Fruit fly (Drosophila melanogaster) whole organism, embryonic: ENCODE data around the gene COX7AL.

Source experiments
- BtbVII ChIP-seq: fragments of 200-800 bp; sonication (Bioruptor generic); optimal IDR thresholded peaks from 3 replicates; lab custom pipeline; 2017; ENCODE audit warnings: missing biosample characterization, mild to moderate bottlenecking, missing genetic modification characterization
- CG1024 ChIP-seq: fragments of 200-800 bp; sonication (Bioruptor generic); IDR thresholded peaks from 2 replicates; pipeline ENCODE4 v1.3.6; 2022; ENCODE audit warnings: missing biosample characterization, missing genetic modification characterization
- CG10543 ChIP-seq: fragments of 200-800 bp; sonication (Bioruptor generic); optimal IDR thresholded peaks from 3 replicates; lab custom pipeline; 2017; ENCODE audit warnings: missing biosample characterization, mild to moderate bottlenecking, missing genetic modification characterization, moderate library complexity
- CG12155 ChIP-seq: fragments of 200-800 bp; sonication (Bioruptor generic); optimal IDR thresholded peaks from 3 replicates; lab custom pipeline; 2016; ENCODE audit warnings: missing biosample characterization, missing genetic modification characterization
- CG12219 ChIP-seq: fragments of 200-800 bp; sonication (Bioruptor generic); optimal IDR thresholded peaks from 3 replicates; lab custom pipeline; 2018; ENCODE audit warnings: missing biosample characterization, mild to moderate bottlenecking, missing genetic modification characterization
- CG12299 ChIP-seq: fragments of 200-800 bp; sonication (Bioruptor generic); optimal IDR thresholded peaks from 2 replicates; lab custom pipeline; 2018; ENCODE audit warnings: missing biosample characterization, mild to moderate bottlenecking, missing genetic modification characterization
- CG1233 ChIP-seq: fragments of 200-800 bp; sonication (Bioruptor generic); optimal IDR thresholded peaks from 4 replicates; lab custom pipeline; 2018; ENCODE audit warnings: missing biosample characterization, mild to moderate bottlenecking, missing genetic modification characterization
- CG13624 ChIP-seq: fragments of 200-800 bp; sonication (Bioruptor generic); optimal IDR thresholded peaks from 2 replicates; lab custom pipeline; 2016; ENCODE audit warnings: missing biosample characterization, missing genetic modification characterization
- CG15479 ChIP-seq: fragments of 200-800 bp; sonication (Bioruptor generic); optimal IDR thresholded peaks from 3 replicates; lab custom pipeline; 2019; ENCODE audit warnings: missing biosample characterization, mild to moderate bottlenecking, missing genetic modification characterization, moderate library complexity
- CG1602 ChIP-seq: fragments of 200-800 bp; sonication (Bioruptor generic); optimal IDR thresholded peaks from 3 replicates; lab custom pipeline; 2016; ENCODE audit warnings: missing biosample characterization, missing genetic modification characterization
- CG18476 ChIP-seq: fragments of 200-800 bp; sonication (Bioruptor generic); optimal IDR thresholded peaks from 2 replicates; lab custom pipeline; 2016; ENCODE audit warnings: missing biosample characterization, mild to moderate bottlenecking, missing genetic modification characterization
- CG2199 ChIP-seq: fragments of 200-800 bp; sonication (Bioruptor generic); IDR thresholded peaks from 3 replicates; pipeline ENCODE4 v1.3.6; 2022; ENCODE audit warnings: missing biosample characterization, missing genetic modification characterization
- CG2889 ChIP-seq: fragments of 200-800 bp; sonication (Bioruptor generic); IDR thresholded peaks from 3 replicates; pipeline ENCODE4 v1.3.6; 2022; ENCODE audit warnings: missing biosample characterization, missing genetic modification characterization
- CG32532 ChIP-seq: fragments of 200-800 bp; sonication (Bioruptor generic); IDR thresholded peaks from 2 replicates; pipeline ENCODE4 v1.3.6; 2022; ENCODE audit warnings: missing biosample characterization, missing genetic modification characterization
- CG34376 ChIP-seq: fragments of 200-800 bp; sonication (Bioruptor generic); optimal IDR thresholded peaks from 2 replicates; lab custom pipeline; 2018; ENCODE audit warnings: missing biosample characterization, mild to moderate bottlenecking, missing genetic modification characterization
- CG6765 ChIP-seq: fragments of 200-800 bp; sonication (Bioruptor generic); optimal IDR thresholded peaks from 3 replicates; lab custom pipeline; 2017; ENCODE audit warnings: missing biosample characterization, mild to moderate bottlenecking, missing genetic modification characterization
- CG8290 ChIP-seq, 3 experiments: fragments of 200-800 bp; sonication (Bioruptor generic); optimal IDR thresholded peaks; 2 replicates each; lab custom pipeline; 2016 to 2019; ENCODE audit warnings: missing biosample characterization in 3 of 3, missing genetic modification characterization in 3 of 3, mild to moderate bottlenecking in 2 of 3, moderate library complexity in 1 of 3
- CG8478 ChIP-seq: fragments of >200 bp; optimal IDR thresholded peaks from 2 replicates; lab custom pipeline; 2018
- Chrac-16 ChIP-seq: fragments of 200-800 bp; sonication (Bioruptor generic); optimal IDR thresholded peaks from 3 replicates; lab custom pipeline; 2016; ENCODE audit warnings: missing biosample characterization, missing genetic modification characterization
- CrebB ChIP-seq: fragments of 200-800 bp; sonication (Bioruptor generic); optimal IDR thresholded peaks from 3 replicates; lab custom pipeline; 2018; ENCODE audit warnings: missing biosample characterization, mild to moderate bottlenecking, missing genetic modification characterization
- Deaf1 ChIP-seq: fragments of 200-800 bp; optimal IDR thresholded peaks from 3 replicates; lab custom pipeline; 2019; ENCODE audit warnings: missing biosample characterization, mild to moderate bottlenecking, missing genetic modification characterization, moderate library complexity
- E2f2 ChIP-seq: fragments of 200-800 bp; sonication (Bioruptor generic); IDR thresholded peaks from 2 replicates; pipeline ENCODE4 v1.3.6; 2022; ENCODE audit warnings: missing biosample characterization, missing genetic modification characterization
- ERR ChIP-seq: fragments of 200-800 bp; sonication (Bioruptor generic); optimal IDR thresholded peaks from 2 replicates; lab custom pipeline; 2016; ENCODE audit warnings: missing biosample characterization, missing genetic modification characterization
- H2.0 ChIP-seq: fragments of 200-800 bp; sonication (Bioruptor generic); IDR thresholded peaks from 2 replicates; pipeline ENCODE4 v1.3.6; 2022; ENCODE audit warnings: missing biosample characterization, missing genetic modification characterization
- HLH3B ChIP-seq: fragments of 200-800 bp; sonication (Bioruptor generic); IDR thresholded peaks from 2 replicates; pipeline ENCODE4 v1.3.6; 2022; ENCODE audit warnings: missing biosample characterization, missing genetic modification characterization
- HLHmδ ChIP-seq: fragments of 200-800 bp; sonication (Bioruptor generic); optimal IDR thresholded peaks from 2 replicates; lab custom pipeline; 2018; ENCODE audit warnings: missing biosample characterization, mild to moderate bottlenecking, missing genetic modification characterization, moderate library complexity
- Hr78 ChIP-seq, 2 experiments: fragments of 200-800 bp in 1 of 2; fragments of >200 bp in 1 of 2; sonication (Bioruptor generic) in 1 of 2; optimal IDR thresholded peaks; 2 replicates each; lab custom pipeline; 2017 to 2019; ENCODE audit warnings: missing biosample characterization in 2 of 2, missing genetic modification characterization in 2 of 2, mild to moderate bottlenecking in 1 of 2, moderate library complexity in 1 of 2
- NfI ChIP-seq: fragments of 200-800 bp; sonication (Bioruptor generic); optimal IDR thresholded peaks from 3 replicates; lab custom pipeline; 2018; ENCODE audit warnings: missing biosample characterization, mild to moderate bottlenecking, missing genetic modification characterization, moderate library complexity
- Sox100B ChIP-seq: fragments of 200-800 bp; sonication (Bioruptor generic); optimal IDR thresholded peaks from 3 replicates; lab custom pipeline; 2018; ENCODE audit warnings: missing biosample characterization, mild to moderate bottlenecking, missing genetic modification characterization
- aop ChIP-seq: fragments of 200-800 bp; sonication (Bioruptor generic); IDR thresholded peaks from 2 replicates; pipeline ENCODE4 v1.3.6; 2022; ENCODE audit warnings: missing biosample characterization, missing genetic modification characterization
- br ChIP-seq: fragments of >200 bp; optimal IDR thresholded peaks from 2 replicates; lab custom pipeline; 2017
- btn ChIP-seq: fragments of 200-800 bp; sonication (Bioruptor generic); optimal IDR thresholded peaks from 2 replicates; lab custom pipeline; 2016; ENCODE audit warnings: missing biosample characterization, missing genetic modification characterization
- crc ChIP-seq: fragments of 200-800 bp; sonication (Bioruptor generic); optimal IDR thresholded peaks from 2 replicates; lab custom pipeline; 2016; ENCODE audit warnings: missing biosample characterization, missing genetic modification characterization
- dm ChIP-seq: fragments of 200-800 bp; sonication (Bioruptor generic); optimal IDR thresholded peaks from 3 replicates; lab custom pipeline; 2016; ENCODE audit warnings: missing biosample characterization, missing genetic modification characterization
- dmrt99B ChIP-seq: fragments of 200-800 bp; sonication (Bioruptor generic); optimal IDR thresholded peaks from 2 replicates; lab custom pipeline; 2018; ENCODE audit warnings: missing biosample characterization, mild to moderate bottlenecking, missing genetic modification characterization, moderate library complexity
- dpn ChIP-seq, 2 experiments: fragments of 200-800 bp; sonication (Bioruptor generic); optimal IDR thresholded peaks; 3 replicates each; lab custom pipeline; 2016; ENCODE audit warnings: missing biosample characterization in 2 of 2, missing genetic modification characterization in 2 of 2
- dysf ChIP-seq: fragments of 200-800 bp; sonication (Bioruptor generic); IDR thresholded peaks from 3 replicates; pipeline ENCODE4 v1.3.6; 2022; ENCODE audit warnings: missing biosample characterization, missing genetic modification characterization
- ems ChIP-seq: fragments of 200-800 bp; sonication (Bioruptor generic); optimal IDR thresholded peaks from 3 replicates; lab custom pipeline; 2016; ENCODE audit warnings: missing biosample characterization, missing genetic modification characterization
- esg ChIP-seq: fragments of 200-800 bp; sonication (Bioruptor generic); conservative IDR thresholded peaks from 2 replicates; pipeline ENCODE4 v1.3.6; 2022; ENCODE audit warnings: missing biosample characterization, missing genetic modification characterization
- exex ChIP-seq: fragments of 200-800 bp; sonication (Bioruptor generic); optimal IDR thresholded peaks from 4 replicates; lab custom pipeline; 2018; ENCODE audit warnings: missing biosample characterization, mild to moderate bottlenecking, missing genetic modification characterization, moderate library complexity
- fd102C ChIP-seq: fragments of 200-800 bp; sonication (Bioruptor generic); optimal IDR thresholded peaks from 2 replicates; lab custom pipeline; 2018; ENCODE audit warnings: missing biosample characterization, mild to moderate bottlenecking, missing genetic modification characterization, moderate library complexity
- gfzf ChIP-seq: fragments of 200-800 bp; sonication (Bioruptor generic); optimal IDR thresholded peaks from 2 replicates; lab custom pipeline; 2016; ENCODE audit warnings: missing biosample characterization, mild to moderate bottlenecking, missing genetic modification characterization, moderate library complexity
- lbe ChIP-seq: fragments of 200-800 bp; sonication (Bioruptor generic); optimal IDR thresholded peaks from 2 replicates; lab custom pipeline; 2016; ENCODE audit warnings: missing biosample characterization, mild to moderate bottlenecking, missing genetic modification characterization
- lmd ChIP-seq: fragments of 200-800 bp; sonication (Bioruptor generic); IDR thresholded peaks from 2 replicates; pipeline ENCODE4 v1.3.6; 2022; ENCODE audit warnings: missing biosample characterization, missing genetic modification characterization
- mirr ChIP-seq: fragments of 200-800 bp; sonication (Bioruptor generic); optimal IDR thresholded peaks from 3 replicates; lab custom pipeline; 2018; ENCODE audit warnings: missing biosample characterization, mild to moderate bottlenecking, missing genetic modification characterization
- nerfin-2 ChIP-seq: fragments of 200-800 bp; sonication (Bioruptor generic); IDR thresholded peaks from 2 replicates; pipeline ENCODE4 v1.3.6; 2022; ENCODE audit warnings: missing biosample characterization, missing genetic modification characterization; ENCODE audit not compliant: partially characterized antibody
- org-1 ChIP-seq: fragments of 200-800 bp; sonication (Bioruptor generic); optimal IDR thresholded peaks from 2 replicates; lab custom pipeline; 2017; ENCODE audit warnings: missing biosample characterization, missing genetic modification characterization
- slp2 ChIP-seq: fragments of 200-800 bp; sonication (Bioruptor generic); optimal IDR thresholded peaks from 2 replicates; lab custom pipeline; 2016; ENCODE audit warnings: missing biosample characterization, missing genetic modification characterization
- sr ChIP-seq: fragments of 200-800 bp; sonication (Bioruptor generic); IDR thresholded peaks from 3 replicates; pipeline ENCODE4 v1.3.6; 2022; ENCODE audit warnings: missing biosample characterization, missing genetic modification characterization
- stwl ChIP-seq: fragments of 200-800 bp; sonication (Bioruptor generic); optimal IDR thresholded peaks from 3 replicates; lab custom pipeline; 2018; ENCODE audit warnings: missing biosample characterization, mild to moderate bottlenecking, missing genetic modification characterization, moderate library complexity

Gene COX7AL

DNA sequence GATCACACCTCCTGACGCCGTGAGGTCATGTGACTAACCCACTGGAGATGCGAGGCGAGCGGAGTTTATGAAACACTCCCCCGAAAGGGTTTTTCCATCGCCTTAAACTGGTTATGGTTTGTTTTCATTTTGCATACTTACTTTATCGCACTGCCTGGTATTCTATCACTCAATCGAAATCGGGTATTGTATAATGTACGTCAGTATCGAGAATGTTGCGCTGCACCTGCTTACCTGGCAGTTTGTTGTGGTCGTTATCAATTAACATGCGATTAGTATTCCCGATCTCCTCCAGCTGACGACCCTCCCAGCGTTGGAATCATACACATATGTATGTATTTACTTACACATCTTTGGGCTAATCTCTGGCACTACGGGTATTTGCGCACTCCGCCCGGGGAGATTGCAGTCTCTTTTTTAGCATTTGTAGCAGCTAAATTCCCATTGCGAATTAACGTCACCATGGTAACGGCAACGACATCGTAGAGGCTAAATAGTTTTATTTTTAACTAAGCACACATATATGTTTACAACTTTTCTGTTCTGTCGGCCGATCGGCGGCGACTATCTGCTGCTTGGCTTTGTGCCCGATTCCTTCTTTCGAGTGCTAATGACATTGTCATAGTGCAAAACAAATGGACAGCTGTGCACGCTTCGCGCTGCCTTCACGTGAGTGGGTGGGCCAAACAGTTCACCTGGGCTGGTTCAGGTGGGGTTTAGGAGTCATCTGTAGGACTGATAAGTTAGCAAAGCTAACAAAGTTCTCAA lies 9.7 kb downstream of the COX7AL start (continued):
- 0 out of 2 replicates have a peak, but pooled peaks have one; percentile 16 for TF ChIP-seq lmd (GFP tag; lab: Robert Waterston, UW)
- no peak for TF ChIP-seq org-1 (GFP tag; lab: Kevin White, UChicago)
- TF ChIP-seq CG8290 (GFP tag; optimal IDR thresholded peaks at IDR 0.05; lab: Kevin White, UChicago): no peak
- peak in 1 of 2 experiments; percentile 41 for TF ChIP-seq CG8290 (tag; optimal IDR thresholded peaks at IDR 0.05; lab: Kevin White, UChicago)
- TF ChIP-seq Hr78 (GFP tag; optimal IDR thresholded peaks at IDR 0.05; lab: Kevin White, UChicago): no peak
- no peak for TF ChIP-seq aop (GFP tag; lab: Robert Waterston, UW)
- TF ChIP-seq CG1233 (GFP tag; lab: Kevin White, UChicago): peak; percentile 6
- peak; percentile 22 for TF ChIP-seq NfI (GFP tag; lab: Kevin White, UChicago)
- no peak for TF ChIP-seq slp2 (GFP tag; lab: Kevin White, UChicago)
- peak; percentile 1 for TF ChIP-seq mirr
- 0 out of 2 replicates have a peak, but pooled peaks have one; percentile 4 for TF ChIP-seq HLH3B
- TF ChIP-seq CG10543 (GFP tag; lab: Kevin White, UChicago): peak; percentile 43
- TF ChIP-seq CG1024 (GFP tag; lab: Robert Waterston, UW): peak; percentile 27; the same call in 1 of the 2 replicates
- TF ChIP-seq ems (GFP tag; lab: Kevin White, UChicago): no peak
- TF ChIP-seq CG34376 (GFP tag; lab: Kevin White, UChicago): peak; percentile 34
- TF ChIP-seq esg (GFP tag; lab: Robert Waterston, UW): no peak
- no peak for TF ChIP-seq CG12155 (GFP tag; lab: Kevin White, UChicago)
- TF ChIP-seq CG12299: no peak
- no peak for TF ChIP-seq HLHmδ (GFP tag; lab: Kevin White, UChicago)
- no peak; the same call in 1 of the 2 replicates for TF ChIP-seq nerfin-2
- TF ChIP-seq dmrt99B (tag; lab: Kevin White, UChicago): no peak
- peak; percentile 2 for TF ChIP-seq CG6765 (GFP tag; lab: Kevin White, UChicago)
- no peak for TF ChIP-seq dm (GFP tag; lab: Kevin White, UChicago)
- TF ChIP-seq CG1602 (GFP tag; lab: Kevin White, UChicago): no peak
- TF ChIP-seq dysf (GFP tag; lab: Robert Waterston, UW): no peak
- TF ChIP-seq fd102C: no peak
- peak; percentile 7; the same call in 1 of the 2 replicates for TF ChIP-seq CG32532 (GFP tag; lab: Robert Waterston, UW)
- TF ChIP-seq Sox100B (GFP tag; lab: Kevin White, UChicago): no peak
- TF ChIP-seq gfzf (GFP tag; lab: Kevin White, UChicago): no peak
- no peak for TF ChIP-seq CG13624 (GFP tag; lab: Kevin White, UChicago)
- TF ChIP-seq H2.0 (GFP tag; lab: Robert Waterston, UW): no peak
- no peak for TF ChIP-seq CG15479 (GFP tag; lab: Kevin White, UChicago)
- no peak for TF ChIP-seq br
- TF ChIP-seq sr (GFP tag; lab: Robert Waterston, UW): no peak
- TF ChIP-seq stwl (tag; lab: Kevin White, UChicago): no peak
- TF ChIP-seq Chrac-16 (GFP tag; lab: Kevin White, UChicago): no peak
- no peak for TF ChIP-seq btn (GFP tag; lab: Kevin White, UChicago)
- no peak for TF ChIP-seq CrebB (tag; lab: Kevin White, UChicago)
- peak; percentile 25 for TF ChIP-seq ERR (GFP tag; lab: Kevin White, UChicago)
- TF ChIP-seq CG2199 (GFP tag; lab: Robert Waterston, UW): 0 out of 3 replicates have a peak, but pooled peaks have one; percentile 16
- no peak for TF ChIP-seq CG12219 (GFP tag; lab: Kevin White, UChicago)
- no peak for TF ChIP-seq dpn (GFP tag; optimal IDR thresholded peaks at IDR 0.05; lab: Kevin White, UChicago)
- no peak for TF ChIP-seq CG8478 (lab: Kevin White, UChicago)
- no peak for TF ChIP-seq E2f2 (GFP tag; lab: Robert Waterston, UW)
- TF ChIP-seq crc (GFP tag; lab: Kevin White, UChicago): no peak
- no peak for TF ChIP-seq BtbVII
- no peak for TF ChIP-seq CG18476
- no peak for TF ChIP-seq Deaf1 (tag; lab: Kevin White, UChicago)
- no peak for TF ChIP-seq lbe (GFP tag; lab: Kevin White, UChicago)
- TF ChIP-seq CG2889 (GFP tag; lab: Robert Waterston, UW): no peak
- TF ChIP-seq exex (tag; lab: Kevin White, UChicago): peak; percentile 47
